Worm (Caenorhabditis elegans): ENCODE data around the gene ZK418.7.

Gene ZK418.7

DNA sequence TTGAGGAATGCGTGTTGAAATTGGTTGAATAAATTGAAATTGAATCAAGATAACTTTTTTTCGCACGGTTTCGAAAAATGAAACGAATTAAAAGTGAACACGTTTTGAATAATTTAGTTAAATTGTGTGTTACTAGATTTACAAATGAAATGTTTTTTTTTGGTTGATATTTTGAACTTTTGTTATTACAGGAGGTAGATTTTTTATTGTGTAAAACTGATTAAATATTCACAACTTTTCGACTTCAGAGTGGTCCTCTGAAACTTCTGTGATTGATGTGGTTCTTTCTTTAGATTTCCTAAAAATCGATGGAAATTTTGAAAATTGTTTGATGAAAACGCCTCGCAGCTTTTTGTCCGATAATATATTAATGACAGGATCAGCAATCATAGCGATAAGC, 4.2 kb downstream of the ZK418.7 start, which contains the start of gene ZK418.13:
Gene ZK418.13 (minus strand): TSS at position 101 of the 400 bp plus-strand sequence.
- TF ChIP-seq ceh-2 (tag; optimal IDR thresholded peaks at IDR 0.05) (no peak), hlh-6 (tag; optimal IDR thresholded peaks at IDR 0.05) (no peak), ceh-14 (tag; optimal IDR thresholded peaks at IDR 0.05) (no peak), Y22D7AL.16 (tag; optimal IDR thresholded peaks at IDR 0.05) (no peak)

- no peak for TF ChIP-seq ztf-16 (tag; optimal IDR thresholded peaks at IDR 0.05)
- no peak for TF ChIP-seq unc-3 (GFP tag; conservative IDR thresholded peaks at IDR 0.05)
- no peak for TF ChIP-seq unc-3 (tag; optimal IDR thresholded peaks at IDR 0.05)
- no peak for TF ChIP-seq dve-1 (tag; optimal IDR thresholded peaks at IDR 0.05)
- TF ChIP-seq lim-6 (tag; optimal IDR thresholded peaks at IDR 0.05), result no peak
- TF ChIP-seq ceh-48 (tag; optimal IDR thresholded peaks at IDR 0.05), result peak; percentile 2
- no peak for TF ChIP-seq sdc-2 (tag; optimal IDR thresholded peaks at IDR 0.05)
- TF ChIP-seq mec-3 (tag; optimal IDR thresholded peaks at IDR 0.05; ENCODE audit: borderline replicate concordance), result no peak
- TF ChIP-seq ceh-34 (tag; optimal IDR thresholded peaks at IDR 0.05), result no peak
Measured at ce11 chrIII:7073801-7074386, 6.7 kb downstream of the ZK418.7 start, which contains the start of gene ZK418.5. ZK418.5 (minus strand) TSS chrIII:7073851.

- TF ChIP-seq tbx-2 (tag; optimal IDR thresholded peaks at IDR 0.05) (no peak), hlh-8 (tag; optimal IDR thresholded peaks at IDR 0.05) (no peak), dmd-4 (tag; optimal IDR thresholded peaks at IDR 0.05; ENCODE audit: borderline replicate concordance) (no peak), ama-1 (optimal IDR thresholded peaks at IDR 0.05) (no peak), ceh-14 (tag; optimal IDR thresholded peaks at IDR 0.05) (no peak), ceh-24 (tag; optimal IDR thresholded peaks at IDR 0.05) (no peak), pag-3 (tag; optimal IDR thresholded peaks at IDR 0.05; ENCODE audit: borderline replicate concordance) (no peak), hlh-30 (tag; optimal IDR thresholded peaks at IDR 0.05; ENCODE audit: insufficient read depth) (no peak), pax-1 (tag; optimal IDR thresholded peaks at IDR 0.05) (no peak), ceh-48 (tag; optimal IDR thresholded peaks at IDR 0.05) (no peak), T23F11.4 (GFP tag; optimal IDR thresholded peaks at IDR 0.05) (no peak)
Measured at ce11 chrIII:7072452-7072851, 8.1 kb downstream of the ZK418.7 start, which contains the start of gene lin-37. lin-37 (minus strand) TSS chrIII:7072552.

DNA sequence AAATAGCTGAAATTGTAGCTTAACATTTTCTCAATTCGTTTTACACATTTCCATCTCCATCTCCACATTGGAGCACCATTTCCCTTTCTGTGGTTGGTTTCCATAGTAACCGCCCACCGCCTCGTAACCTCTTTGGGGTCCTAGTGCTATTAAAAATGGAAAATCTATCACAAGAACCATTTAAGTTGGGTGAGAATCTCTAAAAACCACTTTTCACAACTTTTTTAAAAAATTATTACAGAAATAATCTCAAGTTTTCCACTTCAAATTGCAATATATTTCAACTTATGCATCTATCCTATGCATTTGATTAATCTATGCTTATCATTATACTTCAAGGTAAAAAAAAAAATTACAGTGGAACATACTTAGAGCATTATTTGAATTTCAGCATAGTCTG, 10.6 kb downstream of the ZK418.7 start, which contains the start of gene tmem-17:
Gene tmem-17 (plus strand): TSS at position 301 of the 400 bp plus-strand sequence.
- TF ChIP-seq fkh-10 (GFP tag; optimal IDR thresholded peaks at IDR 0.05) (no peak), pha-4 (tag; optimal IDR thresholded peaks at IDR 0.05) (no peak), ceh-14 (tag; optimal IDR thresholded peaks at IDR 0.05) (no peak), nhr-11 (tag; optimal IDR thresholded peaks at IDR 0.05) (no peak), ref-2 (tag; optimal IDR thresholded peaks at IDR 0.05) (no peak), unc-86 (tag; optimal IDR thresholded peaks at IDR 0.05) (no peak), rnt-1 (tag; optimal IDR thresholded peaks at IDR 0.05) (no peak), fkh-6 (tag; optimal IDR thresholded peaks at IDR 0.05) (no peak), hlh-30 (tag; optimal IDR thresholded peaks at IDR 0.05; ENCODE audit: insufficient read depth) (no peak), ztf-16 (tag; optimal IDR thresholded peaks at IDR 0.05) (no peak), ceh-9 (tag; optimal IDR thresholded peaks at IDR 0.05) (no peak), gmeb-2 (tag; optimal IDR thresholded peaks at IDR 0.05) (no peak), ceh-6 (GFP tag; optimal IDR thresholded peaks at IDR 0.05) (no peak), syd-9 (tag; optimal IDR thresholded peaks at IDR 0.05) (no peak), npax-4 (tag; optimal IDR thresholded peaks at IDR 0.05) (no peak), pqm-1 (tag; optimal IDR thresholded peaks at IDR 0.05) (no peak), Y22D7AL.16 (tag; optimal IDR thresholded peaks at IDR 0.05) (no peak), unc-55 (GFP tag; optimal IDR thresholded peaks at IDR 0.05) (no peak), ceh-30 (tag; optimal IDR thresholded peaks at IDR 0.05) (no peak)

All from whole organism, late embryonic.